Worm (Caenorhabditis elegans) whole organism, young adult: ENCODE measurements around the gene F02D10.2.
A peak's percentile ranks its signal among the peaks of the same experiment; 100 is the strongest.

Source experiments
- B0336.3 ChIP-seq: fragments of 200-800 bp; sonication (Bioruptor generic); IDR thresholded peaks from 2 replicates; pipeline ENCODE4 v1.3.6; 2022; ENCODE audit warnings: missing genetic modification characterization, missing compliant biosample characterization
- C06A6.2 ChIP-seq: fragments of 200-800 bp; sonication (Bioruptor generic); conservative IDR thresholded peaks from 2 replicates; pipeline ENCODE4 v1.3.6; 2022; ENCODE audit warnings: missing genetic modification characterization, missing compliant biosample characterization
- C17E4.6 ChIP-seq: fragments of 200-800 bp; sonication (Bioruptor generic); IDR thresholded peaks from 2 replicates; pipeline ENCODE4 v1.3.6; 2022; ENCODE audit warnings: missing genetic modification reagents, missing genetic modification characterization, missing compliant biosample characterization
- D2030.7 ChIP-seq: fragments of 200-800 bp; sonication (Bioruptor generic); IDR thresholded peaks from 2 replicates; pipeline ENCODE4 v1.3.6; 2022; ENCODE audit warnings: missing genetic modification reagents, missing genetic modification characterization, missing compliant biosample characterization
- F23B12.7 ChIP-seq: sonication (generic microtip); optimal IDR thresholded peaks from 2 replicates; lab custom pipeline; 2017; ENCODE audit warnings: missing genetic modification characterization, mild to moderate bottlenecking, missing compliant biosample characterization, antibody characterized with exemption, moderate library complexity; ENCODE audit not compliant: insufficient read depth
- F33H1.4 ChIP-seq: fragments of 200-800 bp; sonication (Bioruptor generic); IDR thresholded peaks from 2 replicates; pipeline ENCODE4 v1.3.6; 2022; ENCODE audit warnings: missing genetic modification reagents, missing genetic modification characterization, missing compliant biosample characterization
- F37B4.10 ChIP-seq: fragments of 200-800 bp; sonication (Bioruptor generic); IDR thresholded peaks from 2 replicates; pipeline ENCODE4 v1.3.6; 2022; ENCODE audit warnings: missing genetic modification characterization, missing compliant biosample characterization
- F52B5.7 ChIP-seq: sonication (generic microtip); optimal IDR thresholded peaks from 2 replicates; lab custom pipeline; 2016; ENCODE audit warnings: mild to moderate bottlenecking, missing genetic modification characterization, missing compliant biosample characterization
- F55B11.4 ChIP-seq: sonication (generic microtip); optimal IDR thresholded peaks from 2 replicates; lab custom pipeline; 2016; ENCODE audit warnings: missing compliant biosample characterization, missing genetic modification characterization, borderline replicate concordance; ENCODE audit not compliant: insufficient read depth
- T07F8.4 ChIP-seq: sonication (generic microtip); optimal IDR thresholded peaks from 2 replicates; lab custom pipeline; 2016; ENCODE audit warnings: mild to moderate bottlenecking, missing genetic modification characterization, moderate library complexity, missing compliant biosample characterization
- T26A5.8 ChIP-seq: sonication (generic microtip); optimal IDR thresholded peaks from 2 replicates; lab custom pipeline; 2016; ENCODE audit warnings: missing genetic modification characterization, missing compliant biosample characterization
- Y53G8AR.9 ChIP-seq: fragments of 200-800 bp; sonication (Bioruptor generic); conservative IDR thresholded peaks from 2 replicates; pipeline ENCODE4 v1.3.6; 2022; ENCODE audit warnings: missing genetic modification reagents, missing genetic modification characterization, missing compliant biosample characterization
- ZK185.1 ChIP-seq: sonication (generic microtip); optimal IDR thresholded peaks from 2 replicates; lab custom pipeline; 2016; ENCODE audit warnings: mild to moderate bottlenecking, missing genetic modification characterization, missing compliant biosample characterization; ENCODE audit not compliant: poor library complexity, severe bottlenecking
- ama-1 ChIP-seq, 3 experiments: fragments of 150-350 bp in 1 of 3; sonication (generic microtip) in 2 of 3; optimal IDR thresholded peaks; 2 replicates each; lab custom pipeline; 2014 to 2018; ENCODE audit warnings: missing biosample characterization in 2 of 3, missing genetic modification characterization in 2 of 3, missing genetic modification reagents in 2 of 3
- attf-5 ChIP-seq: fragments of 200-800 bp; sonication (Bioruptor generic); optimal IDR thresholded peaks from 2 replicates; lab custom pipeline; 2018; ENCODE audit warnings: mild to moderate bottlenecking, missing genetic modification characterization, missing compliant biosample characterization
- bed-1 ChIP-seq: fragments of 200-800 bp; sonication (Bioruptor generic); IDR thresholded peaks from 2 replicates; pipeline ENCODE4 v1.3.6; 2022; ENCODE audit warnings: missing genetic modification reagents, missing genetic modification characterization, missing compliant biosample characterization
- ccch-3 ChIP-seq: fragments of 200-800 bp; sonication (Bioruptor generic); optimal IDR thresholded peaks from 2 replicates; lab custom pipeline; 2018; ENCODE audit warnings: mild to moderate bottlenecking, missing genetic modification characterization, missing compliant biosample characterization
- ceh-27 ChIP-seq: fragments of 200-800 bp; sonication (Bioruptor generic); optimal IDR thresholded peaks from 2 replicates; lab custom pipeline; 2018; ENCODE audit warnings: mild to moderate bottlenecking, missing genetic modification characterization, moderate library complexity, missing compliant biosample characterization
- ceh-79 ChIP-seq: sonication (generic microtip); optimal IDR thresholded peaks from 2 replicates; lab custom pipeline; 2017; ENCODE audit warnings: mild to moderate bottlenecking, missing genetic modification characterization, missing compliant biosample characterization
- ceh-91 ChIP-seq: fragments of 200-800 bp; sonication (Bioruptor generic); IDR thresholded peaks from 2 replicates; pipeline ENCODE4 v1.3.6; 2022; ENCODE audit warnings: missing genetic modification reagents, missing genetic modification characterization, missing compliant biosample characterization
- chd-7 ChIP-seq: sonication (generic microtip); optimal IDR thresholded peaks from 2 replicates; lab custom pipeline; 2016; ENCODE audit warnings: mild to moderate bottlenecking, missing genetic modification characterization, moderate library complexity, missing compliant biosample characterization
- egl-44 ChIP-seq: fragments of 200-800 bp; sonication (Bioruptor generic); IDR thresholded peaks from 2 replicates; pipeline ENCODE4 v1.3.6; 2022; ENCODE audit warnings: missing genetic modification reagents, missing genetic modification characterization, missing compliant biosample characterization
- ekl-4 ChIP-seq: fragments of 200-800 bp; sonication (Bioruptor generic); IDR thresholded peaks from 2 replicates; pipeline ENCODE4 v1.3.6; 2022; ENCODE audit warnings: missing genetic modification reagents, missing genetic modification characterization, missing compliant biosample characterization
- gei-17 ChIP-seq: fragments of 200-800 bp; sonication (Bioruptor generic); optimal IDR thresholded peaks from 2 replicates; lab custom pipeline; 2018; ENCODE audit warnings: mild to moderate bottlenecking, missing genetic modification characterization, missing compliant biosample characterization
- him-1 ChIP-seq: sonication (generic microtip); optimal IDR thresholded peaks from 2 replicates; lab custom pipeline; 2016; ENCODE audit warnings: missing genotype, missing genetic modification reagents, missing genetic modification characterization, missing compliant biosample characterization
- hmg-20 ChIP-seq: fragments of 200-800 bp; sonication (Bioruptor generic); IDR thresholded peaks from 2 replicates; pipeline ENCODE4 v1.3.6; 2022; ENCODE audit warnings: missing genetic modification reagents, missing genetic modification characterization, missing compliant biosample characterization
- let-526 ChIP-seq: fragments of 200-800 bp; sonication (Bioruptor generic); IDR thresholded peaks from 2 replicates; pipeline ENCODE4 v1.3.6; 2022; ENCODE audit warnings: missing genetic modification reagents, missing genetic modification characterization, missing compliant biosample characterization
- lin-35 ChIP-seq, 3 experiments: fragments of 150-350 bp in 2 of 3; sonication (generic microtip) in 1 of 3; optimal IDR thresholded peaks; 2 replicates each; lab custom pipeline; 2014 to 2018; ENCODE audit warnings: missing biosample characterization in 3 of 3, missing genetic modification characterization in 3 of 3, missing genetic modification reagents in 3 of 3
- lsy-27 ChIP-seq: sonication (generic microtip); optimal IDR thresholded peaks from 2 replicates; lab custom pipeline; 2017; ENCODE audit warnings: missing genetic modification characterization, mild to moderate bottlenecking, missing compliant biosample characterization, antibody characterized with exemption, missing genotype, borderline replicate concordance; ENCODE audit not compliant: insufficient read depth
- madf-10 ChIP-seq: sonication (generic microtip); optimal IDR thresholded peaks from 2 replicates; lab custom pipeline; 2016; ENCODE audit warnings: mild to moderate bottlenecking, missing genetic modification characterization, missing compliant biosample characterization
- madf-3 ChIP-seq: fragments of 200-800 bp; sonication (Bioruptor generic); IDR thresholded peaks from 2 replicates; pipeline ENCODE4 v1.3.6; 2022; ENCODE audit warnings: missing genetic modification reagents, missing genetic modification characterization, missing compliant biosample characterization
- mcd-1 ChIP-seq: fragments of 200-800 bp; sonication (Bioruptor generic); IDR thresholded peaks from 2 replicates; pipeline ENCODE4 v1.3.6; 2022; ENCODE audit warnings: missing genetic modification reagents, missing genetic modification characterization, missing compliant biosample characterization
- mel-28 ChIP-seq: sonication (generic microtip); optimal IDR thresholded peaks from 2 replicates; lab custom pipeline; 2016; ENCODE audit warnings: borderline replicate concordance, mild to moderate bottlenecking, missing genetic modification characterization, missing compliant biosample characterization
- mxl-1 ChIP-seq: sonication (generic microtip); optimal IDR thresholded peaks from 2 replicates; lab custom pipeline; 2016; ENCODE audit warnings: missing genetic modification characterization, missing compliant biosample characterization
- nfyb-1 ChIP-seq: fragments of 200-800 bp; sonication (Bioruptor generic); IDR thresholded peaks from 2 replicates; pipeline ENCODE4 v1.3.6; 2022; ENCODE audit warnings: missing genetic modification reagents, missing genetic modification characterization, missing compliant biosample characterization
- nhr-179 ChIP-seq: sonication (generic microtip); optimal IDR thresholded peaks from 2 replicates; lab custom pipeline; 2016; ENCODE audit warnings: mild to moderate bottlenecking, missing genetic modification characterization, missing compliant biosample characterization
- pha-4 ChIP-seq: fragments of 150-350 bp; sonication (generic microtip); optimal IDR thresholded peaks from 2 replicates; lab custom pipeline; 2014; ENCODE audit warnings: missing biosample characterization, missing genetic modification reagents, missing genetic modification characterization
- rec-8 ChIP-seq, 2 experiments: sonication (generic microtip); optimal IDR thresholded peaks; 2 replicates each; lab custom pipeline; 2016; ENCODE audit warnings: mild to moderate bottlenecking in 2 of 2, missing genetic modification characterization in 2 of 2, missing genetic modification reagents in 2 of 2, missing genotype in 2 of 2, missing biosample characterization in 1 of 2, missing compliant biosample characterization in 1 of 2, moderate library complexity in 1 of 2
- sdz-38 ChIP-seq: sonication (generic microtip); optimal IDR thresholded peaks from 2 replicates; lab custom pipeline; 2016; ENCODE audit warnings: missing genotype, missing genetic modification characterization, missing compliant biosample characterization
- sea-2 ChIP-seq: fragments of 200-800 bp; sonication (Bioruptor generic); IDR thresholded peaks from 2 replicates; pipeline ENCODE4 v1.3.6; 2022; ENCODE audit warnings: missing genetic modification characterization, missing compliant biosample characterization
- snpc-1.1 ChIP-seq: sonication (generic microtip); optimal IDR thresholded peaks from 2 replicates; lab custom pipeline; 2017; ENCODE audit warnings: missing genetic modification characterization, mild to moderate bottlenecking, missing compliant biosample characterization, antibody characterized with exemption, moderate library complexity, missing genotype, missing genetic modification reagents; ENCODE audit not compliant: insufficient read depth
- snpc-3.4 ChIP-seq: sonication (generic microtip); optimal IDR thresholded peaks from 2 replicates; lab custom pipeline; 2017; ENCODE audit warnings: missing genetic modification characterization, mild to moderate bottlenecking, missing compliant biosample characterization, antibody characterized with exemption, moderate library complexity, missing genotype, missing genetic modification reagents
- sptf-2 ChIP-seq: fragments of 200-800 bp; sonication (Bioruptor generic); optimal IDR thresholded peaks from 2 replicates; lab custom pipeline; 2018; ENCODE audit warnings: mild to moderate bottlenecking, missing genetic modification characterization, missing compliant biosample characterization
- tbp1 ChIP-seq: fragments of 200-800 bp; sonication (Bioruptor generic); optimal IDR thresholded peaks from 2 replicates; lab custom pipeline; 2018; ENCODE audit warnings: mild to moderate bottlenecking, missing genetic modification characterization, missing compliant biosample characterization
- zim-3 ChIP-seq: sonication (generic microtip); optimal IDR thresholded peaks from 2 replicates; lab custom pipeline; 2017; ENCODE audit warnings: mild to moderate bottlenecking, missing genetic modification characterization, moderate library complexity, missing compliant biosample characterization
- ztf-18 ChIP-seq: sonication (generic microtip); optimal IDR thresholded peaks from 2 replicates; lab custom pipeline; 2016; ENCODE audit warnings: missing genotype, mild to moderate bottlenecking, missing genetic modification characterization, missing compliant biosample characterization
- ztf-26 ChIP-seq: sonication (generic microtip); optimal IDR thresholded peaks from 2 replicates; lab custom pipeline; 2017; ENCODE audit warnings: missing genetic modification characterization, missing compliant biosample characterization
- ztf-28 ChIP-seq: fragments of 200-800 bp; sonication (Bioruptor generic); IDR thresholded peaks from 2 replicates; pipeline ENCODE4 v1.3.6; 2022; ENCODE audit warnings: missing genetic modification reagents, missing genetic modification characterization, missing compliant biosample characterization

Gene F02D10.2

ce11 chrX:13414974-13415373, 48.7 kb downstream of the F02D10.2 start (continued):
- TF ChIP-seq ztf-28 (GFP tag; lab: Robert Waterston, UW) (no peak), T26A5.8 (tag; lab: Kevin White, UChicago) (no peak), ama-1 (optimal IDR thresholded peaks at IDR 0.05; lab: Kevin White, UChicago) (no peak), ama-1 (GFP tag; optimal IDR thresholded peaks at IDR 0.05; lab: Kevin White, UChicago) (peak in 1 of 2 experiments; percentile 58), madf-3 (no peak), let-526 (GFP tag; lab: Robert Waterston, UW) (no peak), lin-35 (GFP tag; optimal IDR thresholded peaks at IDR 0.05; lab: Kevin White, UChicago) (peak in 1 of 3 experiments; percentile 20), ceh-27 (no peak), F33H1.4 (GFP tag; lab: Robert Waterston, UW) (no peak), bed-1 (GFP tag; lab: Robert Waterston, UW) (no peak), lsy-27 (tag; lab: Kevin White, UChicago) (no peak), mcd-1 (GFP tag; lab: Robert Waterston, UW) (no peak; the same call in 1 of the 2 replicates), ccch-3 (GFP tag; lab: Kevin White, UChicago) (no peak), C17E4.6 (GFP tag; lab: Robert Waterston, UW) (no peak), attf-5 (no peak), pha-4 (tag; lab: Kevin White, UChicago) (no peak), madf-10 (tag; lab: Kevin White, UChicago) (peak; percentile 44), zim-3 (peak; percentile 17), rec-8 (tag; optimal IDR thresholded peaks at IDR 0.05; lab: Kevin White, UChicago) (peak; percentile 26 to 48), F23B12.7 (tag; lab: Kevin White, UChicago) (peak; percentile 64), nfyb-1 (GFP tag; lab: Robert Waterston, UW) (peak; percentile 44; the same call in 1 of the 2 replicates), ceh-79 (tag; lab: Kevin White, UChicago) (peak; percentile 13), F37B4.10 (GFP tag; lab: Robert Waterston, UW) (no peak), B0336.3 (no peak), ekl-4 (GFP tag; lab: Robert Waterston, UW) (peak; percentile 37; the same call in 1 of the 2 replicates), mel-28 (tag; lab: Kevin White, UChicago) (no peak), snpc-3.4 (peak; percentile 49), ztf-18 (tag; lab: Kevin White, UChicago) (peak; percentile 40), tbp1 (peak; percentile 93), gei-17 (GFP tag; lab: Kevin White, UChicago) (no peak), ceh-91 (no peak), sea-2 (GFP tag; lab: Robert Waterston, UW) (no peak), chd-7 (peak; percentile 55), T07F8.4 (tag; lab: Kevin White, UChicago) (peak; percentile 12), ztf-26 (tag; lab: Kevin White, UChicago) (no peak), sptf-2 (GFP tag; lab: Kevin White, UChicago) (no peak), D2030.7 (peak; percentile 50), Y53G8AR.9 (GFP tag; lab: Robert Waterston, UW) (no peak), mxl-1 (tag; lab: Kevin White, UChicago) (peak; percentile 33), nhr-179 (no peak), snpc-1.1 (tag; lab: Kevin White, UChicago) (peak; percentile 17), egl-44 (GFP tag; lab: Robert Waterston, UW) (peak; percentile 50; the same call in 1 of the 2 replicates), sdz-38 (tag; lab: Kevin White, UChicago) (no peak), F52B5.7 (no peak), hmg-20 (no peak), F55B11.4 (tag; lab: Kevin White, UChicago) (no peak), him-1 (tag; lab: Kevin White, UChicago) (peak; percentile 85), C06A6.2 (GFP tag; lab: Robert Waterston, UW) (no peak), ZK185.1 (tag; lab: Kevin White, UChicago) (peak; percentile 31)
